Fruit fly (Drosophila melanogaster) whole organism, embryonic: ENCODE results near the gene p115.

Experiments
- Adf1 ChIP-seq: fragments of 200-800 bp; sonication (Bioruptor generic); IDR thresholded peaks from 2 replicates; pipeline ENCODE4 v1.3.6; 2022; ENCODE audit warnings: missing biosample characterization, missing genetic modification characterization
- Antp ChIP-seq: fragments of 200-800 bp; sonication (Bioruptor generic); optimal IDR thresholded peaks from 3 replicates; lab custom pipeline; 2016; ENCODE audit warnings: missing biosample characterization, missing genetic modification characterization
- Atf3 ChIP-seq: fragments of 200-800 bp; sonication (Bioruptor generic); optimal IDR thresholded peaks from 3 replicates; lab custom pipeline; 2016; ENCODE audit warnings: missing biosample characterization, missing genetic modification characterization
- Bgb ChIP-seq: fragments of 200-800 bp; sonication (Bioruptor generic); IDR thresholded peaks from 2 replicates; pipeline ENCODE4 v1.3.6; 2022; ENCODE audit warnings: missing biosample characterization, missing genetic modification characterization; ENCODE audit not compliant: partially characterized antibody
- CG10431 ChIP-seq: fragments of 200-800 bp; sonication (Bioruptor generic); optimal IDR thresholded peaks from 3 replicates; lab custom pipeline; 2018; ENCODE audit warnings: missing biosample characterization, mild to moderate bottlenecking, missing genetic modification characterization
- CG11247 ChIP-seq: fragments of 200-800 bp; sonication (Bioruptor generic); IDR thresholded peaks from 2 replicates; pipeline ENCODE4 v1.3.6; 2022; ENCODE audit warnings: missing biosample characterization, missing genetic modification characterization
- CG11504 ChIP-seq: fragments of 200-800 bp; sonication (Bioruptor generic); optimal IDR thresholded peaks from 3 replicates; lab custom pipeline; 2019; ENCODE audit warnings: missing biosample characterization, mild to moderate bottlenecking, missing genetic modification characterization, moderate library complexity
- CG12299 ChIP-seq: fragments of 200-800 bp; sonication (Bioruptor generic); optimal IDR thresholded peaks from 2 replicates; lab custom pipeline; 2018; ENCODE audit warnings: missing biosample characterization, mild to moderate bottlenecking, missing genetic modification characterization
- CG13775 ChIP-seq: fragments of 200-800 bp; sonication (Bioruptor generic); optimal IDR thresholded peaks from 3 replicates; lab custom pipeline; 2017; ENCODE audit warnings: missing biosample characterization, mild to moderate bottlenecking, missing genetic modification characterization
- CG14667 ChIP-seq: fragments of 200-800 bp; sonication (Bioruptor generic); IDR thresholded peaks from 2 replicates; pipeline ENCODE4 v1.3.6; 2022; ENCODE audit warnings: missing biosample characterization, missing genetic modification characterization
- CG15269 ChIP-seq: fragments of 200-800 bp; sonication (Bioruptor generic); optimal IDR thresholded peaks from 2 replicates; lab custom pipeline; 2018; ENCODE audit warnings: missing biosample characterization, mild to moderate bottlenecking, missing genetic modification characterization, moderate library complexity
- CG1602 ChIP-seq: fragments of 200-800 bp; sonication (Bioruptor generic); optimal IDR thresholded peaks from 3 replicates; lab custom pipeline; 2016; ENCODE audit warnings: missing biosample characterization, missing genetic modification characterization
- CG17612 ChIP-seq: fragments of 200-800 bp; sonication (Bioruptor generic); IDR thresholded peaks from 2 replicates; pipeline ENCODE4 v1.3.6; 2022; ENCODE audit warnings: missing biosample characterization, missing genetic modification characterization
- CG1792 ChIP-seq: fragments of 200-800 bp; sonication (Bioruptor generic); optimal IDR thresholded peaks from 2 replicates; lab custom pipeline; 2016; ENCODE audit warnings: missing biosample characterization, missing genetic modification characterization
- CG30403 ChIP-seq: fragments of 200-800 bp; sonication (Bioruptor generic); optimal IDR thresholded peaks from 3 replicates; lab custom pipeline; 2016; ENCODE audit warnings: missing biosample characterization, missing genetic modification characterization
- CG32532 ChIP-seq: fragments of 200-800 bp; sonication (Bioruptor generic); IDR thresholded peaks from 2 replicates; pipeline ENCODE4 v1.3.6; 2022; ENCODE audit warnings: missing biosample characterization, missing genetic modification characterization
- CG3847 ChIP-seq: fragments of 200-800 bp; sonication (Bioruptor generic); IDR thresholded peaks from 2 replicates; pipeline ENCODE4 v1.3.6; 2022; ENCODE audit warnings: missing biosample characterization, missing genetic modification characterization
- CG6791 ChIP-seq: fragments of 200-800 bp; sonication (Bioruptor generic); IDR thresholded peaks from 3 replicates; pipeline ENCODE4 v1.3.6; 2022; ENCODE audit warnings: missing biosample characterization, missing genetic modification characterization; ENCODE audit not compliant: partially characterized antibody
- CG7963 ChIP-seq: fragments of 200-800 bp; sonication (Bioruptor generic); IDR thresholded peaks from 3 replicates; pipeline ENCODE4 v1.3.6; 2022; ENCODE audit warnings: missing biosample characterization, missing genetic modification characterization; ENCODE audit not compliant: partially characterized antibody
- Camta ChIP-seq: fragments of 200-800 bp; sonication (Bioruptor generic); optimal IDR thresholded peaks from 2 replicates; lab custom pipeline; 2016; ENCODE audit warnings: missing biosample characterization, missing genetic modification characterization
- D ChIP-seq, 2 experiments: fragments of 200-800 bp in 1 of 2; fragments of >200 bp in 1 of 2; sonication (Bioruptor generic) in 1 of 2; optimal IDR thresholded peaks; 2 replicates in 1 of 2; 3 replicates in 1 of 2; lab custom pipeline; 2017; ENCODE audit warnings: mild to moderate bottlenecking in 1 of 2, missing biosample characterization in 1 of 2, missing genetic modification characterization in 1 of 2, missing genetic modification reagents in 1 of 2
- Dbx ChIP-seq: fragments of 200-800 bp; sonication (Bioruptor generic); IDR thresholded peaks from 3 replicates; pipeline ENCODE4 v1.3.6; 2022; ENCODE audit warnings: missing biosample characterization, missing genetic modification characterization
- Deaf1 ChIP-seq: fragments of 200-800 bp; optimal IDR thresholded peaks from 3 replicates; lab custom pipeline; 2019; ENCODE audit warnings: missing biosample characterization, mild to moderate bottlenecking, missing genetic modification characterization, moderate library complexity
- Dref ChIP-seq: fragments of 200-800 bp; sonication (Bioruptor generic); IDR thresholded peaks from 2 replicates; pipeline ENCODE4 v1.3.6; 2022; ENCODE audit warnings: missing biosample characterization, missing genetic modification characterization
- Drgx ChIP-seq: fragments of 200-800 bp; sonication (Bioruptor generic); IDR thresholded peaks from 2 replicates; pipeline ENCODE4 v1.3.6; 2022; ENCODE audit warnings: missing biosample characterization, missing genetic modification characterization
- ERR ChIP-seq: fragments of 200-800 bp; sonication (Bioruptor generic); optimal IDR thresholded peaks from 2 replicates; lab custom pipeline; 2016; ENCODE audit warnings: missing biosample characterization, missing genetic modification characterization
- Fer1 ChIP-seq: fragments of 200-800 bp; sonication (Bioruptor generic); optimal IDR thresholded peaks from 2 replicates; lab custom pipeline; 2017; ENCODE audit warnings: missing biosample characterization, mild to moderate bottlenecking, missing genetic modification characterization
- Fer2 ChIP-seq: fragments of 200-800 bp; sonication (Bioruptor generic); optimal IDR thresholded peaks from 2 replicates; lab custom pipeline; 2018; ENCODE audit warnings: missing biosample characterization, mild to moderate bottlenecking, missing genetic modification characterization, moderate library complexity
- Hand ChIP-seq: fragments of 200-800 bp; sonication (Bioruptor generic); optimal IDR thresholded peaks from 2 replicates; lab custom pipeline; 2017; ENCODE audit warnings: mild to moderate bottlenecking, missing biosample characterization, missing genetic modification reagents, missing genetic modification characterization
- MBD-R2 ChIP-seq: fragments of 200-800 bp; sonication (Bioruptor generic); IDR thresholded peaks from 2 replicates; pipeline ENCODE4 v1.3.6; 2022; ENCODE audit warnings: missing biosample characterization, missing genetic modification characterization
- Mad ChIP-seq: fragments of 200-800 bp; sonication (Bioruptor generic); optimal IDR thresholded peaks from 2 replicates; lab custom pipeline; 2016; ENCODE audit warnings: missing biosample characterization, missing genetic modification characterization
- Sin3A ChIP-seq: fragments of >200 bp; optimal IDR thresholded peaks from 2 replicates; lab custom pipeline; 2018
- Six4 ChIP-seq: fragments of 200-800 bp; sonication (Bioruptor generic); optimal IDR thresholded peaks from 2 replicates; lab custom pipeline; 2016; ENCODE audit warnings: missing biosample characterization, missing genetic modification characterization
- Sox102F ChIP-seq: fragments of 200-800 bp; sonication (Bioruptor generic); optimal IDR thresholded peaks from 2 replicates; lab custom pipeline; 2018; ENCODE audit warnings: missing biosample characterization, mild to moderate bottlenecking, missing genetic modification characterization, moderate library complexity
- al ChIP-seq: fragments of 200-800 bp; sonication (Bioruptor generic); IDR thresholded peaks from 2 replicates; pipeline ENCODE4 v1.3.6; 2022; ENCODE audit warnings: missing biosample characterization, missing genetic modification characterization
- amos ChIP-seq: fragments of 200-800 bp; sonication (Bioruptor generic); IDR thresholded peaks from 2 replicates; pipeline ENCODE4 v1.3.6; 2022; ENCODE audit warnings: missing biosample characterization, missing genetic modification characterization; ENCODE audit not compliant: partially characterized antibody
- ash1 ChIP-seq: fragments of 200-800 bp; sonication (Bioruptor generic); optimal IDR thresholded peaks from 2 replicates; lab custom pipeline; 2018; ENCODE audit warnings: missing biosample characterization, mild to moderate bottlenecking, missing genetic modification characterization
- bbx ChIP-seq: fragments of 200-800 bp; sonication (Bioruptor generic); IDR thresholded peaks from 2 replicates; pipeline ENCODE4 v1.3.6; 2022; ENCODE audit warnings: missing biosample characterization, missing genetic modification characterization; ENCODE audit not compliant: partially characterized antibody
- br ChIP-seq: fragments of >200 bp; optimal IDR thresholded peaks from 2 replicates; lab custom pipeline; 2017
- cad ChIP-seq: fragments of >200 bp; optimal IDR thresholded peaks from 2 replicates; lab custom pipeline; 2017; ENCODE audit warnings: missing biosample characterization, missing genetic modification characterization
- ci ChIP-seq: fragments of 200-800 bp; sonication (Bioruptor generic); IDR thresholded peaks from 3 replicates; pipeline ENCODE4 v1.3.6; 2022; ENCODE audit warnings: missing biosample characterization, missing genetic modification characterization
- crol ChIP-seq: fragments of 200-800 bp; sonication (Bioruptor generic); IDR thresholded peaks from 2 replicates; pipeline ENCODE4 v1.3.6; 2022; ENCODE audit warnings: missing biosample characterization, missing genetic modification characterization
- dm ChIP-seq: fragments of 200-800 bp; sonication (Bioruptor generic); optimal IDR thresholded peaks from 3 replicates; lab custom pipeline; 2016; ENCODE audit warnings: missing biosample characterization, missing genetic modification characterization
- ewg ChIP-seq: fragments of 200-800 bp; sonication (Bioruptor generic); optimal IDR thresholded peaks from 3 replicates; lab custom pipeline; 2017; ENCODE audit warnings: mild to moderate bottlenecking, missing biosample characterization, missing genetic modification reagents, missing genetic modification characterization
- exex ChIP-seq: fragments of 200-800 bp; sonication (Bioruptor generic); optimal IDR thresholded peaks from 4 replicates; lab custom pipeline; 2018; ENCODE audit warnings: missing biosample characterization, mild to moderate bottlenecking, missing genetic modification characterization, moderate library complexity
- ftz-f1 ChIP-seq: fragments of 200-800 bp; sonication (Bioruptor generic); optimal IDR thresholded peaks from 2 replicates; lab custom pipeline; 2016; ENCODE audit warnings: missing biosample characterization, missing genetic modification characterization
- insv ChIP-seq, 2 experiments: fragments of 200-800 bp; sonication (Bioruptor generic); optimal IDR thresholded peaks; 3 replicates each; lab custom pipeline; 2016 to 2018; ENCODE audit warnings: missing biosample characterization in 2 of 2, missing genetic modification characterization in 2 of 2
- klu ChIP-seq: fragments of 200-800 bp; sonication (Bioruptor generic); IDR thresholded peaks from 2 replicates; pipeline ENCODE4 v1.3.6; 2022; ENCODE audit warnings: missing biosample characterization, missing genetic modification characterization
- schlank ChIP-seq: fragments of 200-800 bp; sonication (Bioruptor generic); optimal IDR thresholded peaks from 2 replicates; lab custom pipeline; 2018; ENCODE audit warnings: missing biosample characterization, mild to moderate bottlenecking, missing genetic modification characterization
- slou ChIP-seq: fragments of 200-800 bp; sonication (Bioruptor generic); optimal IDR thresholded peaks from 3 replicates; lab custom pipeline; 2016; ENCODE audit warnings: missing biosample characterization, missing genetic modification characterization

Gene p115

DNA sequence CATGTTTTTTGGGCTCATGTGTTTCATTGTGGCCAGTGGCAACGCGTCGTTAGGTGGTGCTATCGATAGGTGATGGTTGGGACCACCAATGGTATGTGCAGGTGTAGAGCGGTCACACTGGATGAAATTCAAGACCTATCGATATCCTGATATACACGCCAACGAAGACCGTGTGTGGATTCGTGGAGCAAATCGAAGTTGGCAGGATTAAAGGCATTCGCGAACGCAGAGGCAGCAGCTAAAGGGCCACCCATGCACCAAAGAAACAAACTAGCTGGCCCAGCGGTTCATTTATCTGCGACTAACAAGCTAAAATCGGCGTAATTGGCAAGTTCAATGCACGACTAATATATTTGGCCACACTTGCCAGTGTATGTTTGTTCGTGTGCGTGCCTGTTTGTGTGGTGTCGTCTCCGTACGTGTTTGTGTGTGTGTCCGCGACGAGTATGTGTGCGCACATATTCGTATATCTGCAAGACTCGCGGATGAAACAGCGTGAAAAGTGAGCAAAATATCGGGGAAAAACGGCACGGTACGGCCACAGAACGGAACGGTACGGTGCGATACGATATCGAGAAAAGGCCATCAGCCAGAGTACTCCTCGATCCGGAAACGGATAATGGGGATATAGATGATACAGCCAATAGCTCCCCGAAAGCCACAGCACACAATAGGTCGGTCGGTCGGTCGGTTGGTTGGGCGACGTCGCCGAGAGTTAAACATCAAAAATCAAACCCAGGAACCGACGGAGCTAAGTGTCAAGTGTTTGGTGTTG, 42.2 kb downstream of the p115 start, which contains the start of gene Ubr3 (continued):
- peak; percentile 69 for TF ChIP-seq Deaf1 (tag; lab: Kevin White, UChicago)
- no peak for TF ChIP-seq Mad (GFP tag; lab: Kevin White, UChicago)
- no peak for TF ChIP-seq CG1792
- no peak for TF ChIP-seq CG1602
- TF ChIP-seq ci (GFP tag; lab: Robert Waterston, UW) = no peak
- TF ChIP-seq CG11247 (GFP tag; lab: Robert Waterston, UW) = no peak
- TF ChIP-seq CG7963 (GFP tag; lab: Robert Waterston, UW) = peak; percentile 74
- TF ChIP-seq CG3847 (GFP tag; lab: Robert Waterston, UW) = peak; percentile 32
- TF ChIP-seq exex (tag; lab: Kevin White, UChicago) = peak; percentile 7
- no peak for TF ChIP-seq ash1
- TF ChIP-seq br (lab: Kevin White, UChicago) = no peak
- 0 out of 2 replicates have a peak, but pooled peaks have one; percentile 8 for TF ChIP-seq al (GFP tag; lab: Robert Waterston, UW)
- peak; percentile 64 for TF ChIP-seq bbx (GFP tag; lab: Robert Waterston, UW)
- 0 out of 2 replicates have a peak, but pooled peaks have one; percentile 18 for TF ChIP-seq CG32532 (GFP tag; lab: Robert Waterston, UW)
- peak; percentile 35 for TF ChIP-seq Fer1
- TF ChIP-seq Bgb = peak; percentile 86
- TF ChIP-seq ewg = no peak
- no peak for TF ChIP-seq cad (GFP tag; lab: Kevin White, UChicago)
- peak; percentile 7 for TF ChIP-seq CG11504 (tag; lab: Kevin White, UChicago)
- TF ChIP-seq Sin3A = peak; percentile 91
- peak; percentile 23 for TF ChIP-seq CG12299 (tag; lab: Kevin White, UChicago)
- TF ChIP-seq Six4 (GFP tag; lab: Kevin White, UChicago) = no peak
- no peak for TF ChIP-seq klu (GFP tag; lab: Robert Waterston, UW)
- TF ChIP-seq insv (GFP tag; optimal IDR thresholded peaks at IDR 0.05; lab: Kevin White, UChicago) = peak in 1 of 2 experiments; percentile 13
- TF ChIP-seq D (optimal IDR thresholded peaks at IDR 0.05; lab: Kevin White, UChicago) = peak; percentile 91
- TF ChIP-seq D (GFP tag; optimal IDR thresholded peaks at IDR 0.05; lab: Kevin White, UChicago) = no peak
- TF ChIP-seq ftz-f1 (GFP tag; lab: Kevin White, UChicago) = peak; percentile 7
- 0 out of 3 replicates have a peak, but pooled peaks have one; percentile 29 for TF ChIP-seq Dbx
- no peak for TF ChIP-seq Fer2
- peak; percentile 74 for TF ChIP-seq CG6791 (GFP tag; lab: Robert Waterston, UW)
- TF ChIP-seq schlank (tag; lab: Kevin White, UChicago) = no peak
- peak; percentile 87 for TF ChIP-seq Dref (GFP tag; lab: Robert Waterston, UW)
- peak; percentile 48; the same call in 1 of the 2 replicates for TF ChIP-seq MBD-R2 (GFP tag; lab: Robert Waterston, UW)
- no peak for TF ChIP-seq slou
- no peak for TF ChIP-seq CG17612 (GFP tag; lab: Robert Waterston, UW)
- no peak for TF ChIP-seq Sox102F (GFP tag; lab: Kevin White, UChicago)
- no peak for TF ChIP-seq Camta
- TF ChIP-seq CG30403 = no peak
- no peak for TF ChIP-seq Hand (GFP tag; lab: Kevin White, UChicago)
- TF ChIP-seq CG13775 = no peak
- TF ChIP-seq Drgx (GFP tag; lab: Robert Waterston, UW) = no peak
- no peak for TF ChIP-seq CG10431
- no peak for TF ChIP-seq CG14667 (GFP tag; lab: Robert Waterston, UW)
- TF ChIP-seq amos (GFP tag; lab: Robert Waterston, UW) = peak; percentile 84
- no peak for TF ChIP-seq ERR (GFP tag; lab: Kevin White, UChicago)
- TF ChIP-seq Adf1 (GFP tag; lab: Robert Waterston, UW) = no peak
- TF ChIP-seq crol = no peak
- no peak for TF ChIP-seq Atf3 (GFP tag; lab: Kevin White, UChicago)
- TF ChIP-seq CG15269 (tag; lab: Kevin White, UChicago) = peak; percentile 2
- peak; percentile 77 for TF ChIP-seq dm (GFP tag; lab: Kevin White, UChicago)
- no peak for TF ChIP-seq Antp (GFP tag; lab: Kevin White, UChicago)
